Worm (Caenorhabditis elegans) whole organism, L1 larva: ENCODE data around the gene ugt-1.
A peak's percentile ranks its signal among the peaks of the same experiment; 100 is the strongest.

Source experiments
- F16B12.6 ChIP-seq: fragments of 150-350 bp; optimal IDR thresholded peaks from 2 replicates; lab custom pipeline; 2014; ENCODE audit warnings: missing biosample characterization, missing genetic modification characterization
- alr-1 ChIP-seq: fragments of 200-800 bp; sonication (Bioruptor generic); optimal IDR thresholded peaks from 2 replicates; lab custom pipeline; 2018; ENCODE audit warnings: borderline replicate concordance, mild to moderate bottlenecking, missing genetic modification characterization, missing compliant biosample characterization
- aly-2 ChIP-seq: fragments of 150-350 bp; optimal IDR thresholded peaks from 2 replicates; lab custom pipeline; 2014; ENCODE audit warnings: missing biosample characterization, missing genetic modification characterization
- ceh-63 ChIP-seq: fragments of 200-800 bp; sonication (Bioruptor generic); optimal IDR thresholded peaks from 2 replicates; lab custom pipeline; 2018; ENCODE audit warnings: mild to moderate bottlenecking, missing genetic modification characterization, missing compliant biosample characterization
- ceh-8 ChIP-seq: fragments of 200-800 bp; sonication (Bioruptor generic); optimal IDR thresholded peaks from 2 replicates; lab custom pipeline; 2018; ENCODE audit warnings: mild to moderate bottlenecking, missing genetic modification characterization, moderate library complexity, missing compliant biosample characterization
- ceh-88 ChIP-seq: fragments of 200-800 bp; sonication (Bioruptor generic); IDR thresholded peaks from 2 replicates; pipeline ENCODE4 v1.3.6; 2022; ENCODE audit warnings: missing genetic modification characterization, missing compliant biosample characterization
- ces-1 ChIP-seq: fragments of 150-350 bp; optimal IDR thresholded peaks from 2 replicates; lab custom pipeline; 2014; ENCODE audit warnings: missing biosample characterization, missing genetic modification reagents, missing genetic modification characterization
- dsc-1 ChIP-seq: sonication (generic microtip); optimal IDR thresholded peaks from 2 replicates; lab custom pipeline; 2016; ENCODE audit warnings: mild to moderate bottlenecking, missing genetic modification characterization, missing compliant biosample characterization
- efl-1 ChIP-seq, 4 experiments: fragments of 150-350 bp; optimal IDR thresholded peaks in 3 of 4; peaks in 1 of 4; 1 replicate in 1 of 4; 2 replicates in 3 of 4; lab custom pipeline; 2014; ENCODE audit warnings: missing biosample characterization in 2 of 4, missing genetic modification characterization in 2 of 4, missing genetic modification reagents in 2 of 4
- efl-3 ChIP-seq: fragments of 200-800 bp; sonication (Bioruptor generic); optimal IDR thresholded peaks from 2 replicates; lab custom pipeline; 2018; ENCODE audit warnings: mild to moderate bottlenecking, missing genetic modification characterization, missing compliant biosample characterization
- egl-13 ChIP-seq: sonication (generic microtip); optimal IDR thresholded peaks from 2 replicates; lab custom pipeline; 2016; ENCODE audit warnings: missing genotype, missing genetic modification reagents, missing genetic modification characterization, missing compliant biosample characterization
- egl-27 ChIP-seq, 2 experiments: fragments of 150-350 bp in 1 of 2; sonication (generic microtip); optimal IDR thresholded peaks; 3 replicates each; lab custom pipeline; 2017 to 2018; ENCODE audit warnings: missing biosample characterization in 2 of 2, missing genetic modification characterization in 2 of 2, missing genetic modification reagents in 2 of 2
- elt-2 ChIP-seq: sonication (generic microtip); optimal IDR thresholded peaks from 2 replicates; lab custom pipeline; 2016; ENCODE audit warnings: missing genetic modification characterization, mild to moderate bottlenecking, inconsistent platforms, missing compliant biosample characterization, missing genetic modification reagents
- fkh-10 ChIP-seq: sonication (generic microtip); optimal IDR thresholded peaks from 2 replicates; lab custom pipeline; 2017; ENCODE audit warnings: missing biosample characterization, missing genetic modification reagents, missing genetic modification characterization
- fkh-4 ChIP-seq: sonication (generic microtip); optimal IDR thresholded peaks from 2 replicates; lab custom pipeline; 2016; ENCODE audit warnings: missing compliant biosample characterization, missing genetic modification characterization, borderline replicate concordance
- fkh-8 ChIP-seq: sonication (generic microtip); optimal IDR thresholded peaks from 2 replicates; lab custom pipeline; 2016; ENCODE audit warnings: mild to moderate bottlenecking, missing genetic modification characterization, missing compliant biosample characterization
- grh-1 ChIP-seq: fragments of 200-800 bp; sonication (Bioruptor generic); IDR thresholded peaks from 2 replicates; pipeline ENCODE4 v1.3.6; 2022; ENCODE audit warnings: missing genetic modification reagents, missing genetic modification characterization, missing compliant biosample characterization
- hlh-17 ChIP-seq: fragments of 200-800 bp; sonication (Bioruptor generic); optimal IDR thresholded peaks from 2 replicates; lab custom pipeline; 2018; ENCODE audit warnings: missing genetic modification characterization, mild to moderate bottlenecking, missing compliant biosample characterization, moderate library complexity, borderline replicate concordance
- hpl-2 ChIP-seq: fragments of 150-350 bp; optimal IDR thresholded peaks from 2 replicates; lab custom pipeline; 2014; ENCODE audit warnings: missing biosample characterization, missing genetic modification reagents, missing genetic modification characterization
- irx-1 ChIP-seq: sonication (generic microtip); optimal IDR thresholded peaks from 2 replicates; lab custom pipeline; 2016; ENCODE audit warnings: missing genetic modification characterization, missing compliant biosample characterization
- isw-1 ChIP-seq: fragments of 200-800 bp; sonication (Bioruptor generic); IDR thresholded peaks from 2 replicates; pipeline ENCODE4 v1.3.6; 2022; ENCODE audit warnings: missing genetic modification characterization, missing compliant biosample characterization
- lin-14 ChIP-seq: fragments of 200-800 bp; sonication (Bioruptor generic); optimal IDR thresholded peaks from 2 replicates; lab custom pipeline; 2018; ENCODE audit warnings: mild to moderate bottlenecking, missing genetic modification characterization, moderate library complexity, missing compliant biosample characterization
- lin-39 ChIP-seq: fragments of 150-350 bp; optimal IDR thresholded peaks from 2 replicates; lab custom pipeline; 2014; ENCODE audit warnings: missing biosample characterization, missing genetic modification reagents, missing genetic modification characterization
- lir-3 ChIP-seq: sonication (generic microtip); optimal IDR thresholded peaks from 2 replicates; lab custom pipeline; 2016; ENCODE audit warnings: mild to moderate bottlenecking, missing genetic modification characterization, moderate library complexity, missing compliant biosample characterization; ENCODE audit not compliant: poor library complexity
- lsy-2 ChIP-seq, 2 experiments: fragments of 150-350 bp; optimal IDR thresholded peaks; 2 replicates each; lab custom pipeline; 2014; ENCODE audit warnings: missing biosample characterization in 2 of 2, missing genetic modification characterization in 2 of 2
- mef-2 ChIP-seq: fragments of 150-350 bp; optimal IDR thresholded peaks from 2 replicates; lab custom pipeline; 2014; ENCODE audit warnings: missing biosample characterization, missing genetic modification characterization
- mep-1 ChIP-seq: fragments of 150-350 bp; optimal IDR thresholded peaks from 2 replicates; lab custom pipeline; 2014; ENCODE audit warnings: missing biosample characterization, missing genetic modification characterization
- nhr-11 ChIP-seq: fragments of 150-350 bp; optimal IDR thresholded peaks from 2 replicates; lab custom pipeline; 2014; ENCODE audit warnings: missing biosample characterization, missing genetic modification characterization
- nhr-19 ChIP-seq: fragments of 200-800 bp; sonication (Bioruptor generic); conservative IDR thresholded peaks from 2 replicates; pipeline ENCODE4 v1.3.6; 2022; ENCODE audit warnings: missing genetic modification characterization, missing compliant biosample characterization
- nhr-20 ChIP-seq: sonication (generic microtip); optimal IDR thresholded peaks from 2 replicates; lab custom pipeline; 2016; ENCODE audit warnings: mild to moderate bottlenecking, missing genetic modification characterization, missing compliant biosample characterization
- nhr-237 ChIP-seq: fragments of 150-350 bp; optimal IDR thresholded peaks from 2 replicates; lab custom pipeline; 2014; ENCODE audit warnings: missing biosample characterization, missing genetic modification characterization
- nhr-28 ChIP-seq: fragments of 150-350 bp; optimal IDR thresholded peaks from 2 replicates; lab custom pipeline; 2014; ENCODE audit warnings: missing biosample characterization, missing genetic modification characterization
- nhr-47 ChIP-seq: sonication (generic microtip); optimal IDR thresholded peaks from 2 replicates; lab custom pipeline; 2016; ENCODE audit warnings: mild to moderate bottlenecking, missing genetic modification characterization, moderate library complexity, missing compliant biosample characterization
- nhr-76 ChIP-seq: sonication (generic microtip); optimal IDR thresholded peaks from 2 replicates; lab custom pipeline; 2017; ENCODE audit warnings: missing biosample characterization, missing genetic modification characterization
- nhr-77 ChIP-seq: fragments of 150-350 bp; optimal IDR thresholded peaks from 2 replicates; lab custom pipeline; 2014; ENCODE audit warnings: missing biosample characterization, missing genetic modification characterization
- nhr-84 ChIP-seq: sonication (generic microtip); optimal IDR thresholded peaks from 2 replicates; lab custom pipeline; 2017; ENCODE audit warnings: missing biosample characterization, missing genetic modification characterization
- nhr-85 ChIP-seq: sonication (generic microtip); peaks from one replicate; lab custom pipeline; 2016; ENCODE audit warnings: missing genetic modification characterization, inconsistent platforms, missing compliant biosample characterization
- nhr-90 ChIP-seq: sonication (generic microtip); optimal IDR thresholded peaks from 2 replicates; lab custom pipeline; 2016; ENCODE audit warnings: mild to moderate bottlenecking, missing genetic modification characterization, missing compliant biosample characterization; ENCODE audit not compliant: poor library complexity
- pax-3 ChIP-seq: fragments of 200-800 bp; sonication (Bioruptor generic); optimal IDR thresholded peaks from 2 replicates; lab custom pipeline; 2018; ENCODE audit warnings: mild to moderate bottlenecking, missing genetic modification characterization, moderate library complexity, missing compliant biosample characterization
- pqm-1 ChIP-seq: sonication (generic microtip); optimal IDR thresholded peaks from 3 replicates; lab custom pipeline; 2017; ENCODE audit warnings: missing biosample characterization, missing genetic modification characterization
- snu-23 ChIP-seq: sonication (generic microtip); optimal IDR thresholded peaks from 2 replicates; lab custom pipeline; 2016; ENCODE audit warnings: missing genetic modification characterization, missing compliant biosample characterization
- sox-4 ChIP-seq: sonication (generic microtip); optimal IDR thresholded peaks from 2 replicates; lab custom pipeline; 2016; ENCODE audit warnings: missing genetic modification characterization, missing compliant biosample characterization
- sup-37 ChIP-seq: fragments of 200-800 bp; sonication (Bioruptor generic); optimal IDR thresholded peaks from 2 replicates; lab custom pipeline; 2018; ENCODE audit warnings: mild to moderate bottlenecking, missing genetic modification characterization, missing compliant biosample characterization
- swsn-7 ChIP-seq: sonication (generic microtip); optimal IDR thresholded peaks from 2 replicates; lab custom pipeline; 2016; ENCODE audit warnings: missing genetic modification characterization, missing compliant biosample characterization
- tlp-1 ChIP-seq: fragments of 150-350 bp; optimal IDR thresholded peaks from 2 replicates; lab custom pipeline; 2014; ENCODE audit warnings: missing biosample characterization, missing genetic modification characterization
- unc-130 ChIP-seq: fragments of 150-350 bp; optimal IDR thresholded peaks from 2 replicates; lab custom pipeline; 2017; ENCODE audit warnings: missing biosample characterization, missing genetic modification characterization, inconsistent platforms
- unc-86 ChIP-seq: sonication (generic microtip); optimal IDR thresholded peaks from 2 replicates; lab custom pipeline; 2016; ENCODE audit warnings: missing genetic modification characterization, missing compliant biosample characterization
- unc-98 ChIP-seq: fragments of 200-800 bp; sonication (Bioruptor generic); IDR thresholded peaks from 2 replicates; pipeline ENCODE4 v1.3.6; 2022; ENCODE audit warnings: missing genetic modification characterization, missing compliant biosample characterization
- zag-1 ChIP-seq: fragments of 150-350 bp; optimal IDR thresholded peaks from 2 replicates; lab custom pipeline; 2014; ENCODE audit warnings: missing biosample characterization, missing genetic modification characterization
- zip-4 ChIP-seq: fragments of 200-800 bp; sonication (Bioruptor generic); optimal IDR thresholded peaks from 2 replicates; lab custom pipeline; 2018; ENCODE audit warnings: mild to moderate bottlenecking, missing genetic modification characterization, moderate library complexity, missing compliant biosample characterization
- ztf-11 ChIP-seq, 2 experiments: sonication (generic microtip); optimal IDR thresholded peaks; 2 replicates each; lab custom pipeline; 2016 to 2017; ENCODE audit warnings: missing genetic modification characterization in 2 of 2, missing biosample characterization in 1 of 2, missing compliant biosample characterization in 1 of 2

ugt-1 gene

ce11 chrV:10355773-10356335 is 39.6 kb upstream of the ugt-1 start, which contains the start of gene sluh-7 (continued):
- TF ChIP-seq nhr-90 (tag; lab: Kevin White, UChicago) (peak; percentile 97), unc-130 (tag; lab: Kevin White, UChicago) (peak; percentile 71), unc-86 (tag; lab: Kevin White, UChicago) (peak; percentile 82), grh-1 (GFP tag; lab: Robert Waterston, UW) (peak; percentile 67), nhr-84 (tag; lab: Kevin White, UChicago) (no peak), nhr-237 (tag; lab: Kevin White, UChicago) (peak; percentile 41), nhr-47 (tag; lab: Kevin White, UChicago) (peak; percentile 93), snu-23 (peak; percentile 87), fkh-8 (tag; lab: Kevin White, UChicago) (peak; percentile 78), efl-1 (optimal IDR thresholded peaks at IDR 0.05; lab: Kevin White, UChicago) (peak; percentile 80 to 95), efl-1 (GFP tag; optimal IDR thresholded peaks at IDR 0.05 in 1 of 2; lab: Kevin White, UChicago) (peak; percentile 95 to 99), alr-1 (tag; lab: Kevin White, UChicago) (no peak), mef-2 (peak; percentile 12), sup-37 (GFP tag; lab: Kevin White, UChicago) (peak; percentile 63), nhr-11 (tag; lab: Kevin White, UChicago) (peak; percentile 28), elt-2 (tag; lab: Kevin White, UChicago) (peak; percentile 65), fkh-10 (GFP tag; lab: Kevin White, UChicago) (no peak), egl-27 (tag; optimal IDR thresholded peaks at IDR 0.05; lab: Kevin White, UChicago) (no peak), nhr-76 (tag; lab: Kevin White, UChicago) (no peak), hlh-17 (no peak), zip-4 (peak; percentile 20), swsn-7 (tag; lab: Kevin White, UChicago) (peak; percentile 84), F16B12.6 (peak; percentile 6), hpl-2 (GFP tag; lab: Kevin White, UChicago) (no peak), isw-1 (peak; percentile 82), nhr-28 (tag; lab: Kevin White, UChicago) (no peak), sox-4 (tag; lab: Kevin White, UChicago) (peak; percentile 90), lin-39 (tag; lab: Kevin White, UChicago) (peak; percentile 65), ces-1 (GFP tag; lab: Kevin White, UChicago) (no peak), pqm-1 (tag; lab: Kevin White, UChicago) (no peak), ceh-8 (GFP tag; lab: Kevin White, UChicago) (no peak), tlp-1 (tag; lab: Kevin White, UChicago) (no peak), nhr-85 (tag; lab: Kevin White, UChicago) (peak; percentile 95), lsy-2 (tag; optimal IDR thresholded peaks at IDR 0.05; lab: Kevin White, UChicago) (peak; percentile 82 to 84), ceh-63 (no peak), nhr-77 (tag; lab: Kevin White, UChicago) (peak; percentile 38), lin-14 (GFP tag; lab: Kevin White, UChicago) (peak; percentile 81), ztf-11 (tag; optimal IDR thresholded peaks at IDR 0.05; lab: Kevin White, UChicago) (peak in 1 of 2 experiments; percentile 96), ceh-88 (GFP tag; lab: Robert Waterston, UW) (peak; percentile 69), efl-3 (peak; percentile 11), lir-3 (tag; lab: Kevin White, UChicago) (peak; percentile 97), nhr-20 (tag; lab: Kevin White, UChicago) (peak; percentile 88), fkh-4 (tag; lab: Kevin White, UChicago) (peak; percentile 95), irx-1 (tag; lab: Kevin White, UChicago) (peak; percentile 95), nhr-19 (GFP tag; lab: Robert Waterston, UW) (peak; percentile 87), egl-13 (tag; lab: Kevin White, UChicago) (peak; percentile 91), mep-1 (tag; lab: Kevin White, UChicago) (peak; percentile 93), zag-1 (tag; lab: Kevin White, UChicago) (no peak), dsc-1 (peak; percentile 91), aly-2 (tag; lab: Kevin White, UChicago) (peak; percentile 24), unc-98 (GFP tag; lab: Robert Waterston, UW) (peak; percentile 85), pax-3 (peak; percentile 84)
